ENCODE assay signal across 1 worm cellular context in genomic region chrIV:12012439-12013003, ce11.
TF ChIP-seq lines count a peak whose summit lies in the region.

No protein-coding gene starts in this region.

TF ChIP-seq in whole organism, L1 larva, 84 proteins besides CTCF, POLR2A, EP300 and RAD21 (continued from another document):
- peak; percentile 25 for TF ChIP-seq xbp-1 (tag; optimal IDR thresholded peaks at IDR 0.05; lab: Kevin White, UChicago)
- TF ChIP-seq blmp-1 (tag; optimal IDR thresholded peaks at IDR 0.05; lab: Kevin White, UChicago) = no peak
- no peak for TF ChIP-seq alr-1 (tag; optimal IDR thresholded peaks at IDR 0.05; lab: Kevin White, UChicago; ENCODE audit: borderline replicate concordance)
- TF ChIP-seq skn-1 (tag; optimal IDR thresholded peaks at IDR 0.05; lab: Kevin White, UChicago) = no peak
- TF ChIP-seq dsc-1 (tag; optimal IDR thresholded peaks at IDR 0.05; lab: Kevin White, UChicago) = peak; percentile 43
- TF ChIP-seq rnt-1 (tag; optimal IDR thresholded peaks at IDR 0.05; lab: Kevin White, UChicago) = peak; percentile 77
